Fruit fly (Drosophila melanogaster) whole organism, prepupa: Measurements from ENCODE around the gene GNBP3.

ENCODE experiments used
- CG31627 ChIP-seq: fragments of 200-800 bp; sonication (Bioruptor generic); optimal IDR thresholded peaks from 3 replicates; lab custom pipeline; 2016; ENCODE audit warnings: missing biosample characterization, missing genetic modification characterization
- CG8119 ChIP-seq: fragments of 200-800 bp; sonication (Bioruptor generic); IDR thresholded peaks from 3 replicates; pipeline ENCODE4 v1.3.6; 2022; ENCODE audit warnings: missing biosample characterization, missing genetic modification characterization
- CG9139 ChIP-seq: fragments of 200-800 bp; sonication (Bioruptor generic); optimal IDR thresholded peaks from 3 replicates; lab custom pipeline; 2017; ENCODE audit warnings: missing biosample characterization, mild to moderate bottlenecking, missing genetic modification characterization
- acj6 ChIP-seq: fragments of 200-800 bp; sonication (Bioruptor generic); optimal IDR thresholded peaks from 3 replicates; lab custom pipeline; 2016; ENCODE audit warnings: missing biosample characterization, missing genetic modification characterization

DNA sequence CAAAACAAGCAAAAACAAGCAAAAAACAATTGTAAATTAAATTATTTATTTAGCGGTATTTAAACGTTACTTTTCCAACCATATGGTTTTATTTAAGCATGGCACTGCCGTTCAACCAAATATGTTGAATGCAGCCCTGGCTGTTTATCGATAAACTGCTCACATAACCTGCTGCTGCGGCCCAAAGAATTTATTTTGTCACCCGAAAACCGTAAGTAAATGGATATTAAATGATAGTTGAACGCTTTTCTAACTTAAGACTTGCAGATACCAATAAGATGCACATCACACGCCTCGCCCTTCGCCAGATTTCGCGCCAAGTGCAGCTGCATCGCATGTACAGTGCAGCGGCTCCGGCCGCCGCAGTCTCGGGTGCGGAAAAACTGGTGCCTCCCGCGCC lies 1.8 kb downstream of the GNBP3 start, which contains the start of gene mRpL12:
- no peak for TF ChIP-seq CG31627 (GFP tag; lab: Kevin White, UChicago)
- TF ChIP-seq CG9139 (GFP tag; lab: Kevin White, UChicago): no peak
- no peak for TF ChIP-seq CG8119 (GFP tag; lab: Robert Waterston, UW)
- TF ChIP-seq acj6 (GFP tag; lab: Kevin White, UChicago): no peak
